Fruit fly (Drosophila melanogaster): ENCODE measurements around the gene Krn.

Gene Krn

DNA sequence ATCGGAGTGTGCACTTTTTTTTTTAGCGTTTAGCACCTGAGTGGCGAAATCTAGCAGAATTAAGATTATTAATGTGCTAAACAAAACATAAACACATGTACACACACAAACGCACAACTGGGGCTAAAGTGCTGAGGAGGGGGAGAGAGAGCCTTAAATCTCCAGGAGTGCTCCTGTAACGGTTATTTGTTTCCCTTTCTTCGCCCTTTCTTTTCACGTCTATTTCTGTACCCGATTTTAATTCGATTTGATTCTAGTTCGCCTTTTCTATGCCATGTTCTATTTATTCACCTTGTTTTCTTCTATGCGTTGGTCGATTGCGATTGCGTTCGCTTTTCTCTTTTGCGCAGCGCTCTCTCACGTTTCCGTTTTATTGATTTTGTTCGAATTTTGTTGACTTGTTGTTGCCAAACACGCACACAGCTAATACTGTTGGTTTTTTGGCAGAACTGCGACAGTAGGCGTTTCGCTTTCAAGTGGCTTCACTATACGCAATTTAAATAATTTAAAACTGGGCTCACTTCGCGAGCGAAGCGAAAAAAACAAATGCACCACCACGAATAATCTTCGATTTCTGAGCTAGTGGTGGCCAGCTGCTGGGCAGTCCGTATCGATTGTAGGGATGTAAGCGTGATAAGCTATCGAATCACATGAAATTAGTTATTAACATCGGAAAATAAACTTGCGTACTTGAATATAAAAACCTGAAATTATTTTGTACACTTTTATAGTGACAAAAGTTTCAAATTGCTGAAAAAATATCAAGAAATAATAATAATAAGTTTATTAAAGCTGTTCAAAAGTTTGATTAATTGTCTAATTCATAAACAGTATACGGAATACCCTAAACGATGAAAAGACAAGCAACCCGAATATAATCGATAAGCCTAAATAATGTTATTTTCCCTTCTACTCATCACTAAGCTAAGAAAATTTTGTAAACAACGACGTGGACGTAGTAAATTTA is at the start of gene Krn, which contains the start of the genes Ndfip and CG7484:
Krn (minus strand) TSS at position 580 of the 967 bp plus-strand sequence.
Ndfip (minus strand) TSS at position 580 of the 967 bp plus-strand sequence.
CG7484 (plus strand) TSS at position 917 of the 967 bp plus-strand sequence.
- TF ChIP-seq Sin3A (optimal IDR thresholded peaks at IDR 0.05), result no peak
- no peak for TF ChIP-seq ttk (optimal IDR thresholded peaks at IDR 0.05)
- no peak for TF ChIP-seq h (optimal IDR thresholded peaks at IDR 0.05)
- no peak for TF ChIP-seq Myc (optimal IDR thresholded peaks at IDR 0.05)
- no peak for TF ChIP-seq insv (optimal IDR thresholded peaks at IDR 0.05)
- no peak for TF ChIP-seq psq (optimal IDR thresholded peaks at IDR 0.05)

DNA sequence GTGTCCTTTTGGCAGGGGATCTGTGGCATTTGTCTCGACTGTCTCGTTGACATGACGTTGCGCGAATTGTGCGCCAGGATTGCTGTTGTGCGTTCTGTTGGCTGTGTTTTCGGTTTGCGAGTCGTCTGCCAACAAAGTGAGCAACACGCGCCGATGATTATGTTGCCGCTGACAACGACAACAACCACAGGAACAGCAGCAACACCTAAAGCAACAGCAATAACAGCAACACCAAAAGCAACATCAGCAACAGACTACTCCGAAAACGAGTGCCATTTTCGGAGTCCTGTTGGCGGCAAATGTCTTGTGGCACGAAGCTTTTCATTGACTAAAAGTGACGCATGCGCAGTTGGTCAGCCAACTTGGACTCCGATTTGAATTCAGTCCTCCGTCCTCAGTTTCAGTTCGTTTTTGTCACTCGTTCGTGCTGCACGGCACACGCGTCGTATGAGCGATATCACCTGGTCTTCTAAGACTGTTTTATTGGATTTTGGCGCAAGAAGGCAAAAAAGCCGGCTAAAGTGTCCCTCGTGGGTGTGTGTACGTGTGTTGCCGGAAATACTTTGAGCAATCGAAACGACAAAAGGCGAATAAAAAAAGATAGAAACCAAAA is 35.6 kb upstream of the Krn start, which contains the start of gene Ccn:
Ccn (plus strand) TSS at position 437 of the 613 bp plus-strand sequence.
- TF ChIP-seq Sin3A (optimal IDR thresholded peaks at IDR 0.05) (no peak), ttk (optimal IDR thresholded peaks at IDR 0.05) (no peak), Myc (optimal IDR thresholded peaks at IDR 0.05) (no peak), psq (optimal IDR thresholded peaks at IDR 0.05) (no peak), insv (optimal IDR thresholded peaks at IDR 0.05) (no peak)

DNA sequence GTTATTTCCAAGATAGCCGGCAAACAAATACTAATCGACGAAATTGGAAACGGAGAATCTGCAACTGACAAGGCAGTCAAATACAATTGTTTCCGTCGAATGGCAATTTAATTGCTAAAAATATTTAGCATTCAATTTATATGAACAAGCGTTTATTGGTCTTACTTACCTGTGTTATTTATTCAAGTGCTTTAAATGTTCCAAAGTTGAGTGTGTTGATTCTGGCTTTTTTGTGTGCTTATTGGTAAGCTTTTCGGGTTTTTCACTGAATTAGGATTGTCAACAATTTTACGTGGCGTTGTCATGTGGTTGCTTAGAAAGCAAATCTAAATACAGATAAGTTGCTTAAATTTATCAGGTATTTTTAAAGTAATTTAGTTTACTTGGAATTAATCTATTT is 17.7 kb upstream of the Krn start:
- no peak for TF ChIP-seq Myc (optimal IDR thresholded peaks at IDR 0.05)
- no peak for TF ChIP-seq Sin3A (optimal IDR thresholded peaks at IDR 0.05)
- no peak for TF ChIP-seq psq (optimal IDR thresholded peaks at IDR 0.05)

DNA sequence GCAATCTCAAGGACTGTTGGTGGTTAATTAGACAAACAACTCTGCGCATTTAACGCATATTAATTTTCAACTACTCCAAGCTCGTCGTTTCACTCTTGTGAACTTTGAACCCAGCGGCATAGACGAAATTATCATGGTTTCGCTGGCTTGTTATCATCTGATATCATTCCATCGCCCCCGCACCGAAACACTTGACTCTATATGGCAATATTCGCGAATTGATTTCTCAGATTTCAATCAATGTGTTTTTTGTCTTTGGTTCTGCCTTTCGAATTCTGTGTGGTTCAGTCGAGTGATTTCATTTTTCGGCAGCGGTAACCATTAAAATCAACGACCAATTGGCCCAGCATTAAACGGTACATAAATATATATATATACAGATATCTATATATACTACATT is 17.2 kb upstream of the Krn start, which contains the start of gene CG34251:
CG34251 (plus strand) TSS at position 301 of the 400 bp plus-strand sequence.
- TF ChIP-seq ttk (optimal IDR thresholded peaks at IDR 0.05), result no peak
- no peak for TF ChIP-seq insv (optimal IDR thresholded peaks at IDR 0.05)
- no peak for TF ChIP-seq Sin3A (optimal IDR thresholded peaks at IDR 0.05)
- TF ChIP-seq Myc (optimal IDR thresholded peaks at IDR 0.05), result no peak
- no peak for TF ChIP-seq h (optimal IDR thresholded peaks at IDR 0.05)
- no peak for TF ChIP-seq psq (optimal IDR thresholded peaks at IDR 0.05)

DNA sequence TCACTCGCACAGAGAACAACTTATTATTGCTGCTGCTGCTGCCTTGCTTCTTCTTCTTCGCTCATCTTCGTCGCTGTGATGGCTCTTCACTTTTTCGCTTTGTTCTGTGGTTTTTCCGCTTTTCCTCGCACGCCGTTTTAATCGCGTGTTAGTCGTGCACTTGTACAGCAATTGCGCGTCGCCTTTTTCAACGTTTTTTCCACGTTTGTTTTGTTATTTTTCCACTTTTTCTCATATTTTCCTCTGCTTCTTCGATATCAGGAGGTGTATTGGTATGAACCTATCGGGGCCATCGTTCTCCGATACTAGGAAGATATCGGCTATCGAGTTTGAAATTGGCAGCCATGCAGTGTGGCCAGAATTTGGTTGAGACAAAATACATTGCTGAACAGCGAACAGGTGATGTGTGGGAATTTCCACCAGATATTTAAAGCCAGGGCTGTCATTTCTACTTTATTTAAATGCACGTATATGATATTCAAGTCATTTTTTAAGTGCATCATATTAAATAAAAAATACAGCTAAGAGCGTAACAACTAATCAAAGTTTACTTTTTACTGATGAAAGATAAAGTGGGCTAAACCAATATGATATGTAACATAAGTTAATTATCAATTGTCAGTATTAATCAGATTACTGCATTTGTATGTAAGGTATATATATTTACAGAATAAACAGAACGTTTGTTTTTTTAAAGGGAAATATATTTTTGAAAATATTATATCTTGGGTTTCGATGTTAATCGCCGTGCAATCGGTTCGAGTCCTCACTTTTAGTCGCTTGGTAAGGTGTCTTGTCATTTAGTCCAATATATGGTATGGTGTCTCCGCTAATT is 15.1 kb upstream of the Krn start, which contains the start of gene Crtc:
Crtc (minus strand) TSS at position 290 of the 835 bp plus-strand sequence.
- TF ChIP-seq Sin3A (optimal IDR thresholded peaks at IDR 0.05) (no peak), insv (optimal IDR thresholded peaks at IDR 0.05) (no peak), psq (optimal IDR thresholded peaks at IDR 0.05) (no peak), Myc (optimal IDR thresholded peaks at IDR 0.05) (no peak), h (optimal IDR thresholded peaks at IDR 0.05) (no peak), ttk (optimal IDR thresholded peaks at IDR 0.05) (no peak)

DNA sequence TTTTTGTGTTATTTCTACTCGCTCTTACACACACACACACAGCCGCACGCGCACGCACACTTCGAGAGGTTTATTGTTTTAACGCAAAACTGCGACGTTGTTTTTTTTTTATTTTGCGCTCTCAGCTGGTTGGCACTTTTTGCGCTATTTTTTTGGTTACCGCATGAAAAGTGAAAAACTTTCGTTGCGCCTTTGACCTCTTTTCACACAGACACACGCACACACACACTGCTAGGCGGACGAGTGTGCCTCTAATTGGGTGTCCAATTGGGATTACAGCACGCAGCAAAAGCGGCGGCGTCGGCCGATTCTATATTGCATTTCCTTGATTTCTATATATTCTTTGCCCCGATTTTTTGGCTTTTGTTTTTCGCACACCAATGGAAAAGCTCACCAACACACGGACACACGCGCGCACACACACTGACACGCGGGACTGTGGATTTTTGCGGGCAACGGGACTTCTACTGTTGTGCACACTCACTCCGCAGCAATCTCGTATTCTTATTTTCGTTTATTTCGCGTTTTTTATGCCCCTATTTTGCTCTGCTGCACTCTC is 14.4 kb upstream of the Krn start:
- TF ChIP-seq insv (optimal IDR thresholded peaks at IDR 0.05) (no peak), Myc (optimal IDR thresholded peaks at IDR 0.05) (no peak), psq (optimal IDR thresholded peaks at IDR 0.05) (no peak), Sin3A (optimal IDR thresholded peaks at IDR 0.05) (no peak), h (optimal IDR thresholded peaks at IDR 0.05) (no peak), ttk (optimal IDR thresholded peaks at IDR 0.05) (no peak)

DNA sequence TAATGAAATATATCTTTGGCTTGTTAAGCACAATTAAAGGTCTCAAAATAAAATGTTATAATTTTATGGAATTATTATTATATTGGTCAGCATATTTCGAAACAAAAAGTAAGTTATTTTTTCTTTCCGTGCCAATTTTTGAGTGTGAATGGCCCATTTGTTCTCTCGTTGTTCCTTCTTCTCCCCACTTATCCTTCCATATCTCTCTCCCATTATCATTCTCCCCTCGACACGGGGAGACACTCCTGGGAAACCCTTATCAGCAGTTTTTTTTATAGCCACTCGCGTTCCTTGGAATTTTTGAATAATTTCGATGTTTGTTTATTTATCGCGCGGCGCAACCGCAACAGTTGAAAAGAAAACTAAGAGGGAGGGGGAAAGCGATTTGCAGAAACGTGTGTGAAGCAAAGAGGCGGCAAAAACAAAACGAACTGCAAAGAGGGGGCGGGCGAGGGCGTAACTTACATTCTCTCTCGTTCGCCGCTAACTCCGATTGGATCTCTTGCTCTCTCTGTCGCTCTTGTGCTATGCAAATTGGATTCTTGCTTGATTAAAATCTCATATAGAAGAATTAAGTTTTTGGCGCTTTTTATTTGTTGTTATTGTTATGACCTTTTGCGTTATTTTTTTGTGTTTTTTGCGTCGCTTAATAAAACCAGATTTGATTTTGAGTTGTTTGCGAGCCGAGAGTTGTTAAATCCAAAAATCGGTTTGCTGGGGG is 13.7 kb upstream of the Krn start:
- TF ChIP-seq psq (optimal IDR thresholded peaks at IDR 0.05), result no peak
- no peak for TF ChIP-seq h (optimal IDR thresholded peaks at IDR 0.05)
- TF ChIP-seq insv (optimal IDR thresholded peaks at IDR 0.05), result no peak
- no peak for TF ChIP-seq Sin3A (optimal IDR thresholded peaks at IDR 0.05)
- TF ChIP-seq ttk (optimal IDR thresholded peaks at IDR 0.05), result no peak

DNA sequence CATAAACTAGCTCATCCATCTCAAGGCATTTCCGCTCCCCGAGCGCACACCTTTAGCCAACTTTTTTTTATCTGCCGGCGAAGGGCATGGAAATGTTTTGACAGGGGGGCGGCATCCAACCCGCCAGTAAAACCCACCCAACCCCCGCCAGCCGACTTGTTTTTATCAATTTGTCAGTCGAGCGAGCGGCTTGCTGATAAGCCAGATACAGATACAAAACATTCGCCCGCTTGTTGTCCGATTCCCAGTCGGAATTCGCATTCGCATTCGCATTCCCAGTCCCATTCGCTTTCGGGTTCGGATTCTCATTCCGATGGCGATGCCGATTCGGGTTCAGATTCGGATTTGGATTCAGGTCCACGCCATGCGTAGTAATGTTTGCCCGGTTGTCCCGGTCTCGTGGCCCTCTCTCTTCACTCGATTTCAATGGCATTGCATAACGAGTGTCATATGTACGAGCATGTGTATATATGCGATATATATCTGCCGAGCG is 11.1 kb upstream of the Krn start:
- TF ChIP-seq Sin3A (optimal IDR thresholded peaks at IDR 0.05) (no peak), h (optimal IDR thresholded peaks at IDR 0.05) (no peak), Myc (optimal IDR thresholded peaks at IDR 0.05) (no peak), ttk (optimal IDR thresholded peaks at IDR 0.05) (no peak), psq (optimal IDR thresholded peaks at IDR 0.05) (no peak), insv (optimal IDR thresholded peaks at IDR 0.05) (no peak)

DNA sequence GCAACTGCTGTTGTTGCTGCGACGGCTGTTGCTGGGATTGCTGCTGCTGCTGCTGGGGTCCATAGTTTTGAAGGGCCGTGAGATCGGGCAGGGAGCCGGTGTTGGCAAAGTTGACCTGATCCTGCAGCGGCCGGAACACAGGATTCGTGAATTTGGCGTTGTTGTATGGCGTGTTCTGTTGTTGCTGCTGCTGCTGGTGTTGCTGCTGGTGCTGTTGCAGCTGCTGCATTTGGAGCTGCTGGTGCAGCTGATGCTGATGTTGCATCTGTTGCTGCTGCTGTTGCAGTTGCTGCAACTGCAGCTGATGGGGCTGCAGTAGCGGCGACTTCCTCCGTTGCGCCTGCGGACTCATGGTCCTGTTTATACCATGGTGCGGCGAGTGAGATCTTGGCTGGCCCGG is 9.6 kb upstream of the Krn start:
- no peak for TF ChIP-seq insv (optimal IDR thresholded peaks at IDR 0.05)
- no peak for TF ChIP-seq ttk (optimal IDR thresholded peaks at IDR 0.05)

DNA sequence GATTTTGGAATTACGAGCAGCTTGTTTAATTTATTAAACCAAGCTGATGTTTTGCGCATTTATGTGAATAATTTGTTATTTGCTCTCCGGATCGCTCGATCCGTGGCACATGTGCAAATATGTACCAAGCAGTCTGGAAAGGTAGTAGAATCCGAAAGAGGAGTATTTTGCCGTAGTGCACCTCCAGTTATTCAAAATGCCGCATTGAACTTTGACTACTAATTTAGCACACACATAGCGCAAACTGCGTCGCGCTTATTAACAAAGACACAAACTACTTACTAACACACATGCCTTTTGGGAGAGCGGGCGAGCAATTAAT is 5.1 kb upstream of the Krn start:
- no peak for TF ChIP-seq insv (optimal IDR thresholded peaks at IDR 0.05)
- no peak for TF ChIP-seq h (optimal IDR thresholded peaks at IDR 0.05)
- TF ChIP-seq Sin3A (optimal IDR thresholded peaks at IDR 0.05), result no peak
- TF ChIP-seq ttk (optimal IDR thresholded peaks at IDR 0.05), result no peak
- TF ChIP-seq Myc (optimal IDR thresholded peaks at IDR 0.05), result no peak
- TF ChIP-seq psq (optimal IDR thresholded peaks at IDR 0.05), result no peak
